Fruit fly (Drosophila melanogaster): Measurements from ENCODE around the gene CG13458.

Gene CG13458

DNA sequence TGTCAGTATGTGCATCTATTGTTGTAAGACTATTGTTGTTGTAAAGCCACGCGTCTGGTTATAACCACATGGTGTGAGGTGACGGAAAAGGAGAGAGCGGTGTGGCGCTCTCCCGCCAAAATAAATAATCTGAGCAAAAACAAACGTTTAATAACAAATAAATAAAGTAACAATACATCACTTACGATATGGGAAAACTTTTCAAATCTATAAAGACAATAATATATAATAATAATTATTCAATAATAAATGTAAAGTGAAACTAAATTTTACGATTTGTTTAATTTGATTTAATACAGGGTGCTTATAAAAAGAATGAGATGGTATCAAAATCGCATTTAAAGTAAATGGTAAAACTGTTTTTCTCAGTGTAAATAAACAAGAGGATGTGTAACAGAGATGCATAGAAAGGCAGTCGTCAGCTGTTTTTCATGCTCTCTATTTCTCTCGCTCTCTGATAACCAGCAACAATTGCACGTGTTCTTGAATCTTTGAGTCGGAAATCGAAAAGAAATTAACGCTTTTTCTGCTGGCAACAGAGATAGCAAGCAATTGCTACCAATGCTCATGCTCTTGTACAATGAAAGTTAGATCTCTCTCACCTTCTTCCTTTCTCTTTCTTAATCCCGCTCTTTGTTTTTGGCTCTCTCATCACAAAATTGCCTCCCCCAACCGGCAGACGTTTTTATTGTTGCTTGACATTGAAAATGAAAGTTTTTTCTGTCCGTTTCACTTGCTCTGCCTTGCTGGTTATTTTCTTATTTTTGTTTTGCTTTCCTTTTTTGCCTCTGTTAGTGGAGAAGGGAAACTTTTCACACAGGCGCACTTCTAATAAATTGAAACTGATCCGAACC is 14.5 kb upstream of the CG13458 start (continued):
- TF ChIP-seq NC2α (GFP tag; optimal IDR thresholded peaks at IDR 0.05) (no peak), CG6683 (GFP tag; optimal IDR thresholded peaks at IDR 0.05) (peak; percentile 91), CG7556 (GFP tag; optimal IDR thresholded peaks at IDR 0.05) (peak; percentile 93), wor (GFP tag; IDR thresholded peaks at IDR 0.05) (peak; percentile 50; the same call in 1 of the 2 replicates), CG15073 (GFP tag; optimal IDR thresholded peaks at IDR 0.05) (no peak), CG8359 (GFP tag; optimal IDR thresholded peaks at IDR 0.05; ENCODE audit: borderline replicate concordance) (peak; percentile 61), Elba2 (GFP tag; optimal IDR thresholded peaks at IDR 0.05) (no peak), CG31441 (GFP tag; IDR thresholded peaks at IDR 0.05) (peak; percentile 98), Dbx (GFP tag; IDR thresholded peaks at IDR 0.05) (peak; percentile 75), Stat92E (GFP tag; optimal IDR thresholded peaks at IDR 0.05) (peak in 1 of 3 experiments; percentile 45), lov (optimal IDR thresholded peaks at IDR 0.05) (no peak), lov (GFP tag; IDR thresholded peaks at IDR 0.05) (peak; percentile 69; the same call in 2 of the 3 replicates), CG8388 (GFP tag; optimal IDR thresholded peaks at IDR 0.05) (peak; percentile 95), jing (GFP tag; optimal IDR thresholded peaks at IDR 0.05) (no peak), Ptx1 (GFP tag; IDR thresholded peaks at IDR 0.05) (peak; percentile 92), MTF-1 (GFP tag; optimal IDR thresholded peaks at IDR 0.05; ENCODE audit: borderline replicate concordance) (peak; percentile 86), CG15514 (GFP tag; optimal IDR thresholded peaks at IDR 0.05) (peak; percentile 82), Ets65A (GFP tag) (peak; percentile 52), CG5180 (GFP tag; optimal IDR thresholded peaks at IDR 0.05) (peak; percentile 66), grn (GFP tag; optimal IDR thresholded peaks at IDR 0.05) (peak; percentile 38), CG13123 (GFP tag; optimal IDR thresholded peaks at IDR 0.05) (peak; percentile 4), CG12104 (GFP tag; optimal IDR thresholded peaks at IDR 0.05) (peak; percentile 80), vnd (GFP tag; IDR thresholded peaks at IDR 0.05; ENCODE audit: partially characterized antibody) (no peak), Sry-δ (GFP tag; optimal IDR thresholded peaks at IDR 0.05) (no peak), CG3163 (GFP tag; optimal IDR thresholded peaks at IDR 0.05) (peak; percentile 28), E2f1 (GFP tag; IDR thresholded peaks at IDR 0.05) (peak; percentile 93), CG3065 (GFP tag; optimal IDR thresholded peaks at IDR 0.05) (peak; percentile 24), CG18011 (GFP tag; optimal IDR thresholded peaks at IDR 0.05) (no peak), kni (GFP tag; optimal IDR thresholded peaks at IDR 0.05) (peak; percentile 91), CoRest (tag; optimal IDR thresholded peaks at IDR 0.05) (peak; percentile 83), CG3995 (GFP tag; optimal IDR thresholded peaks at IDR 0.05) (no peak), zen (tag; optimal IDR thresholded peaks at IDR 0.05) (peak; percentile 89), CG18619 (GFP tag; optimal IDR thresholded peaks at IDR 0.05) (peak; percentile 61), sima (GFP tag; optimal IDR thresholded peaks at IDR 0.05) (no peak), Xrp1 (GFP tag; IDR thresholded peaks at IDR 0.05) (peak; percentile 94), pfk (GFP tag; optimal IDR thresholded peaks at IDR 0.05) (peak; percentile 40), Sox100B (GFP tag; optimal IDR thresholded peaks at IDR 0.05) (peak; percentile 95), CG13775 (GFP tag; optimal IDR thresholded peaks at IDR 0.05) (peak; percentile 75), Hr3 (GFP tag; optimal IDR thresholded peaks at IDR 0.05) (peak; percentile 64), zen2 (GFP tag; IDR thresholded peaks at IDR 0.05; ENCODE audit: partially characterized antibody) (no peak), CG10267 (tag; optimal IDR thresholded peaks at IDR 0.05) (peak; percentile 94), crol (GFP tag; IDR thresholded peaks at IDR 0.05) (no peak; the same call in 1 of the 2 replicates), HHEX (GFP tag; optimal IDR thresholded peaks at IDR 0.05) (peak; percentile 87), dmrt99B (tag; optimal IDR thresholded peaks at IDR 0.05) (peak; percentile 89), hb (GFP tag; IDR thresholded peaks at IDR 0.05; ENCODE audit: partially characterized antibody) (no peak), CG14441 (GFP tag; IDR thresholded peaks at IDR 0.05) (peak; percentile 71), Rfx (GFP tag; IDR thresholded peaks at IDR 0.05) (peak; percentile 81), sisA (GFP tag; IDR thresholded peaks at IDR 0.05) (peak; percentile 67; the same call in 1 of the 2 replicates)

All from whole organism, embryonic.